Fruit fly (Drosophila melanogaster): ENCODE results near the gene comm2.
A peak's percentile ranks its signal among the peaks of the same experiment; 100 is the strongest.

The comm2 gene

DNA sequence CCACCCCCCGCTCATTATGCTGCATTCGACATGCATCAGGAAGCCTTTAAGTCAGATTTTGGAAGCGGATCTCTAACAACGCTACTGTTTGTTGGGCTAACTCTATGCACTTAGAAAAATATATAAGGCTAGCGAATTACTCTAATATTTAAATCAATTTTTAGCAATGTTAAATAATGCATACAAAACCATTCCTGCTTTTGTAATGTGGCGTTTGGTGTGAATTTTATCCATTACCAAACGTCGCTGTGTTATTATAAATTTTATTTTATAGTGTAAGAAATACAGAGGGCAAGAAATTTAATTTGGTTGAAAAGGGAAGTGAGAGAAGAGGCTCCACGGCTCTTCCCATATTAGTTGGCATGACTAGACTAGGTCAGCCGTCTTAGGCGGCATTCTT is 26.9 kb downstream of the comm2 start (continued):
- TF ChIP-seq trem (tag; optimal IDR thresholded peaks at IDR 0.05), result peak; percentile 37
- no peak for TF ChIP-seq caup (GFP tag; optimal IDR thresholded peaks at IDR 0.05; ENCODE audit: severe bottlenecking)
- peak; percentile 17 for TF ChIP-seq CG2678 (tag; optimal IDR thresholded peaks at IDR 0.05)
- TF ChIP-seq Dek (tag; optimal IDR thresholded peaks at IDR 0.05), result no peak
- no peak for TF ChIP-seq CG10147 (GFP tag; optimal IDR thresholded peaks at IDR 0.05)
- no peak for TF ChIP-seq C15 (GFP tag; IDR thresholded peaks at IDR 0.05)
- no peak for TF ChIP-seq Dfd (GFP tag; optimal IDR thresholded peaks at IDR 0.05)
- no peak for TF ChIP-seq mirr (GFP tag; optimal IDR thresholded peaks at IDR 0.05)
- peak; percentile 62; the same call in 1 of the 2 replicates for TF ChIP-seq Xrp1 (GFP tag; IDR thresholded peaks at IDR 0.05)
- TF ChIP-seq CG33213 (GFP tag; optimal IDR thresholded peaks at IDR 0.05), result no peak
- peak; percentile 14 for TF ChIP-seq CG30403 (GFP tag; optimal IDR thresholded peaks at IDR 0.05)
- no peak for TF ChIP-seq CG14965 (GFP tag; optimal IDR thresholded peaks at IDR 0.05; ENCODE audit: borderline replicate concordance)
- TF ChIP-seq knrl (GFP tag; IDR thresholded peaks at IDR 0.05; ENCODE audit: partially characterized antibody), result no peak
- no peak for TF ChIP-seq eyg (GFP tag; optimal IDR thresholded peaks at IDR 0.05)
- no peak for TF ChIP-seq inv (GFP tag; IDR thresholded peaks at IDR 0.05; ENCODE audit: partially characterized antibody)
- TF ChIP-seq CG12219 (GFP tag; optimal IDR thresholded peaks at IDR 0.05), result no peak
- no peak for TF ChIP-seq CG1233 (GFP tag; optimal IDR thresholded peaks at IDR 0.05)
- no peak for TF ChIP-seq CG6683 (GFP tag; optimal IDR thresholded peaks at IDR 0.05)
- peak; percentile 23 for TF ChIP-seq dmrt99B (tag; optimal IDR thresholded peaks at IDR 0.05)
- no peak for TF ChIP-seq CG11085 (GFP tag; IDR thresholded peaks at IDR 0.05)
- peak in 1 of 2 experiments; percentile 75 for TF ChIP-seq bsh (GFP tag; optimal IDR thresholded peaks at IDR 0.05)
- no peak for TF ChIP-seq CG32772 (GFP tag; IDR thresholded peaks at IDR 0.05)
- no peak for TF ChIP-seq CG13624 (GFP tag; optimal IDR thresholded peaks at IDR 0.05)
- no peak for TF ChIP-seq CG4360 (GFP tag; IDR thresholded peaks at IDR 0.05)
- TF ChIP-seq CG17612 (GFP tag; IDR thresholded peaks at IDR 0.05), result no peak
- TF ChIP-seq CG10366 (GFP tag; IDR thresholded peaks at IDR 0.05), result no peak
- no peak for TF ChIP-seq gfzf (GFP tag; optimal IDR thresholded peaks at IDR 0.05)
- no peak for TF ChIP-seq CG10431 (GFP tag; optimal IDR thresholded peaks at IDR 0.05)
- TF ChIP-seq Hr78 (GFP tag; optimal IDR thresholded peaks at IDR 0.05), result no peak
- no peak for TF ChIP-seq CG6791 (GFP tag; IDR thresholded peaks at IDR 0.05; ENCODE audit: partially characterized antibody)
- no peak for TF ChIP-seq Atf3 (GFP tag; optimal IDR thresholded peaks at IDR 0.05)
- TF ChIP-seq ash1 (GFP tag; optimal IDR thresholded peaks at IDR 0.05), result no peak
- TF ChIP-seq B-H1 (GFP tag; IDR thresholded peaks at IDR 0.05), result no peak
- TF ChIP-seq CG10267 (tag; optimal IDR thresholded peaks at IDR 0.05), result peak; percentile 57
- TF ChIP-seq wdn (GFP tag; IDR thresholded peaks at IDR 0.05), result no peak
- TF ChIP-seq ham (GFP tag; IDR thresholded peaks at IDR 0.05), result no peak
- no peak for TF ChIP-seq toy (GFP tag; IDR thresholded peaks at IDR 0.05)
- TF ChIP-seq pb (GFP tag; optimal IDR thresholded peaks at IDR 0.05), result no peak
- TF ChIP-seq Ets97D (GFP tag; optimal IDR thresholded peaks at IDR 0.05), result no peak
- no peak for TF ChIP-seq CG9876 (GFP tag; optimal IDR thresholded peaks at IDR 0.05)
- TF ChIP-seq seq (GFP tag; IDR thresholded peaks at IDR 0.05), result no peak
- no peak for TF ChIP-seq Fer3 (tag; optimal IDR thresholded peaks at IDR 0.05)
- TF ChIP-seq CG17359 (tag; optimal IDR thresholded peaks at IDR 0.05), result peak; percentile 11
- TF ChIP-seq pfk (GFP tag; optimal IDR thresholded peaks at IDR 0.05), result no peak
- TF ChIP-seq CG10462 (GFP tag; optimal IDR thresholded peaks at IDR 0.05), result no peak
- TF ChIP-seq gsb-n (tag; optimal IDR thresholded peaks at IDR 0.05), result peak; percentile 51
- TF ChIP-seq CG7271 (tag; optimal IDR thresholded peaks at IDR 0.05), result no peak
- TF ChIP-seq ase (GFP tag; IDR thresholded peaks at IDR 0.05), result no peak
- TF ChIP-seq h (optimal IDR thresholded peaks at IDR 0.05), result no peak
- TF ChIP-seq hth (optimal IDR thresholded peaks at IDR 0.05), result no peak
- TF ChIP-seq fu2 (GFP tag; optimal IDR thresholded peaks at IDR 0.05), result no peak
